Worm (Caenorhabditis elegans) whole organism, L1 larva: ENCODE data around the gene rpac-19.

Experiments
- C16A3.4 ChIP-seq: fragments of 150-350 bp; optimal IDR thresholded peaks from 2 replicates; lab custom pipeline; 2014; ENCODE audit warnings: missing biosample characterization, missing genetic modification characterization
- C34B4.2 ChIP-seq: sonication (generic microtip); optimal IDR thresholded peaks from 2 replicates; lab custom pipeline; 2017; ENCODE audit warnings: mild to moderate bottlenecking, missing genetic modification characterization, missing compliant biosample characterization
- Y116A8C.19 ChIP-seq: sonication (generic microtip); optimal IDR thresholded peaks from 2 replicates; lab custom pipeline; 2016; ENCODE audit warnings: missing compliant biosample characterization, missing genetic modification characterization, borderline replicate concordance
- aha-1 ChIP-seq: fragments of 150-350 bp; optimal IDR thresholded peaks from 2 replicates; lab custom pipeline; 2014; ENCODE audit warnings: missing biosample characterization, missing genetic modification characterization
- alr-1 ChIP-seq: fragments of 200-800 bp; sonication (Bioruptor generic); optimal IDR thresholded peaks from 2 replicates; lab custom pipeline; 2018; ENCODE audit warnings: borderline replicate concordance, mild to moderate bottlenecking, missing genetic modification characterization, missing compliant biosample characterization
- ama-1 ChIP-seq: fragments of 150-350 bp; optimal IDR thresholded peaks from 2 replicates; lab custom pipeline; 2014
- blmp-1 ChIP-seq: fragments of 150-350 bp; optimal IDR thresholded peaks from 2 replicates; lab custom pipeline; 2014; ENCODE audit warnings: missing biosample characterization, missing genetic modification characterization
- ceh-8 ChIP-seq: fragments of 200-800 bp; sonication (Bioruptor generic); optimal IDR thresholded peaks from 2 replicates; lab custom pipeline; 2018; ENCODE audit warnings: mild to moderate bottlenecking, missing genetic modification characterization, moderate library complexity, missing compliant biosample characterization
- ceh-88 ChIP-seq: fragments of 200-800 bp; sonication (Bioruptor generic); IDR thresholded peaks from 2 replicates; pipeline ENCODE4 v1.3.6; 2022; ENCODE audit warnings: missing genetic modification characterization, missing compliant biosample characterization
- ceh-90 ChIP-seq: sonication (generic microtip); optimal IDR thresholded peaks from 2 replicates; lab custom pipeline; 2016; ENCODE audit warnings: missing genetic modification characterization, missing compliant biosample characterization
- dpl-1 ChIP-seq, 3 experiments: fragments of 150-350 bp in 2 of 3; sonication (generic microtip) in 1 of 3; optimal IDR thresholded peaks; 2 replicates each; lab custom pipeline; 2014 to 2017; ENCODE audit warnings: missing biosample characterization in 3 of 3, missing genetic modification characterization in 3 of 3, missing genetic modification reagents in 3 of 3
- dsc-1 ChIP-seq: sonication (generic microtip); optimal IDR thresholded peaks from 2 replicates; lab custom pipeline; 2016; ENCODE audit warnings: mild to moderate bottlenecking, missing genetic modification characterization, missing compliant biosample characterization
- efl-1 ChIP-seq, 4 experiments: fragments of 150-350 bp; optimal IDR thresholded peaks in 3 of 4; peaks in 1 of 4; 1 replicate in 1 of 4; 2 replicates in 3 of 4; lab custom pipeline; 2014; ENCODE audit warnings: missing biosample characterization in 2 of 4, missing genetic modification characterization in 2 of 4, missing genetic modification reagents in 2 of 4
- egl-13 ChIP-seq: sonication (generic microtip); optimal IDR thresholded peaks from 2 replicates; lab custom pipeline; 2016; ENCODE audit warnings: missing genotype, missing genetic modification reagents, missing genetic modification characterization, missing compliant biosample characterization
- elt-2 ChIP-seq: sonication (generic microtip); optimal IDR thresholded peaks from 2 replicates; lab custom pipeline; 2016; ENCODE audit warnings: missing genetic modification characterization, mild to moderate bottlenecking, inconsistent platforms, missing compliant biosample characterization, missing genetic modification reagents
- fkh-4 ChIP-seq: sonication (generic microtip); optimal IDR thresholded peaks from 2 replicates; lab custom pipeline; 2016; ENCODE audit warnings: missing compliant biosample characterization, missing genetic modification characterization, borderline replicate concordance
- fkh-8 ChIP-seq: sonication (generic microtip); optimal IDR thresholded peaks from 2 replicates; lab custom pipeline; 2016; ENCODE audit warnings: mild to moderate bottlenecking, missing genetic modification characterization, missing compliant biosample characterization
- fos-1 ChIP-seq: fragments of 150-350 bp; optimal IDR thresholded peaks from 2 replicates; lab custom pipeline; 2014; ENCODE audit warnings: missing biosample characterization, missing genetic modification characterization
- grh-1 ChIP-seq: fragments of 200-800 bp; sonication (Bioruptor generic); IDR thresholded peaks from 2 replicates; pipeline ENCODE4 v1.3.6; 2022; ENCODE audit warnings: missing genetic modification reagents, missing genetic modification characterization, missing compliant biosample characterization
- hlh-17 ChIP-seq: fragments of 200-800 bp; sonication (Bioruptor generic); optimal IDR thresholded peaks from 2 replicates; lab custom pipeline; 2018; ENCODE audit warnings: missing genetic modification characterization, mild to moderate bottlenecking, missing compliant biosample characterization, moderate library complexity, borderline replicate concordance
- isw-1 ChIP-seq: fragments of 200-800 bp; sonication (Bioruptor generic); IDR thresholded peaks from 2 replicates; pipeline ENCODE4 v1.3.6; 2022; ENCODE audit warnings: missing genetic modification characterization, missing compliant biosample characterization
- jun-1 ChIP-seq: fragments of 150-350 bp; optimal IDR thresholded peaks from 2 replicates; lab custom pipeline; 2014; ENCODE audit warnings: missing biosample characterization, missing genetic modification reagents, missing genetic modification characterization
- lin-14 ChIP-seq: fragments of 200-800 bp; sonication (Bioruptor generic); optimal IDR thresholded peaks from 2 replicates; lab custom pipeline; 2018; ENCODE audit warnings: mild to moderate bottlenecking, missing genetic modification characterization, moderate library complexity, missing compliant biosample characterization
- lin-15B ChIP-seq: fragments of 150-350 bp; sonication (generic microtip); optimal IDR thresholded peaks from 3 replicates; lab custom pipeline; 2014; ENCODE audit warnings: missing biosample characterization, missing genetic modification characterization
- lin-35 ChIP-seq, 2 experiments: fragments of 150-350 bp; optimal IDR thresholded peaks; 2 replicates each; lab custom pipeline; 2014; ENCODE audit warnings: missing biosample characterization in 2 of 2, missing genetic modification characterization in 2 of 2, missing genetic modification reagents in 2 of 2
- lin-39 ChIP-seq: fragments of 150-350 bp; optimal IDR thresholded peaks from 2 replicates; lab custom pipeline; 2014; ENCODE audit warnings: missing biosample characterization, missing genetic modification reagents, missing genetic modification characterization
- lsy-2 ChIP-seq, 2 experiments: fragments of 150-350 bp; optimal IDR thresholded peaks; 2 replicates each; lab custom pipeline; 2014; ENCODE audit warnings: missing biosample characterization in 2 of 2, missing genetic modification characterization in 2 of 2
- mab-9 ChIP-seq: fragments of 200-800 bp; sonication (Bioruptor generic); IDR thresholded peaks from 2 replicates; pipeline ENCODE4 v1.3.6; 2022; ENCODE audit warnings: missing genetic modification reagents, missing genetic modification characterization, missing compliant biosample characterization
- mef-2 ChIP-seq: fragments of 150-350 bp; optimal IDR thresholded peaks from 2 replicates; lab custom pipeline; 2014; ENCODE audit warnings: missing biosample characterization, missing genetic modification characterization
- mep-1 ChIP-seq: fragments of 150-350 bp; optimal IDR thresholded peaks from 2 replicates; lab custom pipeline; 2014; ENCODE audit warnings: missing biosample characterization, missing genetic modification characterization
- nhr-11 ChIP-seq: fragments of 150-350 bp; optimal IDR thresholded peaks from 2 replicates; lab custom pipeline; 2014; ENCODE audit warnings: missing biosample characterization, missing genetic modification characterization
- nhr-19 ChIP-seq: fragments of 200-800 bp; sonication (Bioruptor generic); conservative IDR thresholded peaks from 2 replicates; pipeline ENCODE4 v1.3.6; 2022; ENCODE audit warnings: missing genetic modification characterization, missing compliant biosample characterization
- nhr-237 ChIP-seq: fragments of 150-350 bp; optimal IDR thresholded peaks from 2 replicates; lab custom pipeline; 2014; ENCODE audit warnings: missing biosample characterization, missing genetic modification characterization
- nhr-28 ChIP-seq: fragments of 150-350 bp; optimal IDR thresholded peaks from 2 replicates; lab custom pipeline; 2014; ENCODE audit warnings: missing biosample characterization, missing genetic modification characterization
- nhr-47 ChIP-seq: sonication (generic microtip); optimal IDR thresholded peaks from 2 replicates; lab custom pipeline; 2016; ENCODE audit warnings: mild to moderate bottlenecking, missing genetic modification characterization, moderate library complexity, missing compliant biosample characterization
- nhr-76 ChIP-seq: sonication (generic microtip); optimal IDR thresholded peaks from 2 replicates; lab custom pipeline; 2017; ENCODE audit warnings: missing biosample characterization, missing genetic modification characterization
- nhr-77 ChIP-seq: fragments of 150-350 bp; optimal IDR thresholded peaks from 2 replicates; lab custom pipeline; 2014; ENCODE audit warnings: missing biosample characterization, missing genetic modification characterization
- nhr-84 ChIP-seq: sonication (generic microtip); optimal IDR thresholded peaks from 2 replicates; lab custom pipeline; 2017; ENCODE audit warnings: missing biosample characterization, missing genetic modification characterization
- nhr-90 ChIP-seq: sonication (generic microtip); optimal IDR thresholded peaks from 2 replicates; lab custom pipeline; 2016; ENCODE audit warnings: mild to moderate bottlenecking, missing genetic modification characterization, missing compliant biosample characterization; ENCODE audit not compliant: poor library complexity
- pqm-1 ChIP-seq: sonication (generic microtip); optimal IDR thresholded peaks from 3 replicates; lab custom pipeline; 2017; ENCODE audit warnings: missing biosample characterization, missing genetic modification characterization
- skn-1 ChIP-seq: fragments of 150-350 bp; optimal IDR thresholded peaks from 2 replicates; lab custom pipeline; 2014; ENCODE audit warnings: missing biosample characterization, missing genetic modification characterization
- snu-23 ChIP-seq: sonication (generic microtip); optimal IDR thresholded peaks from 2 replicates; lab custom pipeline; 2016; ENCODE audit warnings: missing genetic modification characterization, missing compliant biosample characterization
- sox-4 ChIP-seq: sonication (generic microtip); optimal IDR thresholded peaks from 2 replicates; lab custom pipeline; 2016; ENCODE audit warnings: missing genetic modification characterization, missing compliant biosample characterization
- sptf-1 ChIP-seq: fragments of 150-350 bp; optimal IDR thresholded peaks from 2 replicates; lab custom pipeline; 2014; ENCODE audit warnings: missing biosample characterization, missing genetic modification characterization
- tbx-2 ChIP-seq: sonication (generic microtip); optimal IDR thresholded peaks from 2 replicates; lab custom pipeline; 2016; ENCODE audit warnings: missing genetic modification characterization, missing compliant biosample characterization
- tlp-1 ChIP-seq: fragments of 150-350 bp; optimal IDR thresholded peaks from 2 replicates; lab custom pipeline; 2014; ENCODE audit warnings: missing biosample characterization, missing genetic modification characterization
- unc-62 ChIP-seq: fragments of 150-350 bp; optimal IDR thresholded peaks from 2 replicates; lab custom pipeline; 2014; ENCODE audit warnings: missing biosample characterization, missing genetic modification reagents, missing genetic modification characterization
- vab-15 ChIP-seq: sonication (generic microtip); optimal IDR thresholded peaks from 2 replicates; lab custom pipeline; 2017; ENCODE audit warnings: missing genotype, mild to moderate bottlenecking, missing genetic modification characterization, missing compliant biosample characterization
- zag-1 ChIP-seq: fragments of 150-350 bp; optimal IDR thresholded peaks from 2 replicates; lab custom pipeline; 2014; ENCODE audit warnings: missing biosample characterization, missing genetic modification characterization
- ztf-4 ChIP-seq: fragments of 150-350 bp; optimal IDR thresholded peaks from 2 replicates; lab custom pipeline; 2014; ENCODE audit warnings: missing biosample characterization, missing genetic modification characterization

Gene rpac-19

ce11 chrIII:9666239-9666638 is 36.6 kb upstream of the rpac-19 start (continued):
- no peak for TF ChIP-seq C34B4.2
- TF ChIP-seq fkh-4 (tag; lab: Kevin White, UChicago), result no peak
- no peak for TF ChIP-seq ztf-4
- peak; percentile 41 for TF ChIP-seq elt-2 (tag; lab: Kevin White, UChicago)
- TF ChIP-seq alr-1 (tag; lab: Kevin White, UChicago), result no peak
- no peak for TF ChIP-seq Y116A8C.19 (tag; lab: Kevin White, UChicago)
- no peak for TF ChIP-seq ceh-8
- TF ChIP-seq blmp-1 (tag; lab: Kevin White, UChicago), result no peak
- no peak for TF ChIP-seq ceh-90 (tag; lab: Kevin White, UChicago)
- TF ChIP-seq egl-13 (tag; lab: Kevin White, UChicago), result no peak
- TF ChIP-seq vab-15 (tag; lab: Kevin White, UChicago), result no peak
- TF ChIP-seq nhr-28, result no peak
- TF ChIP-seq tlp-1 (tag; lab: Kevin White, UChicago), result no peak
- TF ChIP-seq mab-9 (GFP tag; lab: Robert Waterston, UW), result no peak
- peak in 1 of 2 experiments; percentile 72 for TF ChIP-seq lin-35 (GFP tag; optimal IDR thresholded peaks at IDR 0.05; lab: Kevin White, UChicago)
- no peak for TF ChIP-seq unc-62 (GFP tag; lab: Kevin White, UChicago)
- TF ChIP-seq sptf-1, result no peak
- no peak for TF ChIP-seq zag-1
- no peak for TF ChIP-seq dsc-1
- TF ChIP-seq grh-1 (GFP tag; lab: Robert Waterston, UW), result peak; percentile 54
- no peak for TF ChIP-seq ceh-88 (GFP tag; lab: Robert Waterston, UW)
- no peak for TF ChIP-seq lin-15B (tag; lab: Kevin White, UChicago)
- TF ChIP-seq efl-1 (optimal IDR thresholded peaks at IDR 0.05; lab: Kevin White, UChicago), result peak; percentile 10
- TF ChIP-seq efl-1 (GFP tag; optimal IDR thresholded peaks at IDR 0.05 in 1 of 2; lab: Kevin White, UChicago), result peak in 1 of 2 experiments; percentile 95
- TF ChIP-seq nhr-11 (tag; lab: Kevin White, UChicago), result no peak
- TF ChIP-seq aha-1 (tag; lab: Kevin White, UChicago), result no peak
- no peak for TF ChIP-seq ama-1 (lab: Kevin White, UChicago)
- no peak for TF ChIP-seq nhr-76 (tag; lab: Kevin White, UChicago)
- no peak for TF ChIP-seq jun-1
- no peak for TF ChIP-seq nhr-237 (tag; lab: Kevin White, UChicago)
- no peak for TF ChIP-seq lin-39 (tag; lab: Kevin White, UChicago)
- TF ChIP-seq mep-1 (tag; lab: Kevin White, UChicago), result peak; percentile 46
- TF ChIP-seq, all 84 proteins: peak for 20

- TF ChIP-seq snu-23 (GFP tag; lab: Kevin White, UChicago) (peak; percentile 67), dpl-1 (GFP tag; optimal IDR thresholded peaks at IDR 0.05; lab: Kevin White, UChicago) (peak; percentile 1 to 18 (median 7)), nhr-28 (no peak), fkh-4 (tag; lab: Kevin White, UChicago) (no peak), fkh-8 (tag; lab: Kevin White, UChicago) (peak; percentile 30), isw-1 (GFP tag; lab: Robert Waterston, UW) (no peak), mef-2 (tag; lab: Kevin White, UChicago) (no peak), nhr-77 (peak; percentile 40), sptf-1 (no peak), lin-35 (GFP tag; optimal IDR thresholded peaks at IDR 0.05; lab: Kevin White, UChicago) (peak; percentile 18 to 56), C16A3.4 (peak; percentile 7), nhr-84 (tag; lab: Kevin White, UChicago) (no peak), nhr-47 (tag; lab: Kevin White, UChicago) (peak; percentile 20), hlh-17 (GFP tag; lab: Kevin White, UChicago) (no peak), alr-1 (tag; lab: Kevin White, UChicago) (no peak), ceh-90 (tag; lab: Kevin White, UChicago) (no peak), dsc-1 (peak; percentile 6), fos-1 (tag; lab: Kevin White, UChicago) (peak; percentile 42), ama-1 (lab: Kevin White, UChicago) (no peak), lsy-2 (tag; optimal IDR thresholded peaks at IDR 0.05; lab: Kevin White, UChicago) (peak; percentile 11 to 76), pqm-1 (no peak), sox-4 (tag; lab: Kevin White, UChicago) (no peak), lin-14 (peak; percentile 91), skn-1 (tag; lab: Kevin White, UChicago) (peak; percentile 26), tbx-2 (peak; percentile 26), nhr-19 (GFP tag; lab: Robert Waterston, UW) (0 out of 2 replicates have a peak, but pooled peaks have one; percentile 7), nhr-90 (tag; lab: Kevin White, UChicago) (no peak), vab-15 (tag; lab: Kevin White, UChicago) (no peak)
Observed at ce11 chrIII:9665490-9666179, 36.0 kb upstream of the rpac-19 start.
